Worm (Caenorhabditis elegans): ENCODE results near the gene gipc-1.

The gipc-1 gene

ce11 chrIII:4870478-4870877, at the start of gene gipc-1:
TSS of gene gipc-1 (plus strand) at chrIII:4870778.
- TF ChIP-seq T22C8.4 (GFP tag; IDR thresholded peaks at IDR 0.05): no peak
- TF ChIP-seq klf-2 (GFP tag; conservative IDR thresholded peaks at IDR 0.05): no peak
- no peak for TF ChIP-seq ztf-23 (GFP tag; IDR thresholded peaks at IDR 0.05)
- no peak for TF ChIP-seq flt-1 (GFP tag; IDR thresholded peaks at IDR 0.05)
- no peak for TF ChIP-seq med-1 (GFP tag; optimal IDR thresholded peaks at IDR 0.05; ENCODE audit: insufficient read depth)
- no peak for TF ChIP-seq tab-1 (GFP tag; IDR thresholded peaks at IDR 0.05)

ce11 chrIII:4822140-4822539, 48.4 kb upstream of the gipc-1 start, which contains the start of gene F26A1.8:
TSS of gene F26A1.8 (minus strand) at chrIII:4822240.
- TF ChIP-seq ztf-23 (GFP tag; IDR thresholded peaks at IDR 0.05) (no peak), T22C8.4 (GFP tag; IDR thresholded peaks at IDR 0.05) (no peak), med-1 (GFP tag; optimal IDR thresholded peaks at IDR 0.05; ENCODE audit: insufficient read depth) (no peak), tab-1 (GFP tag; IDR thresholded peaks at IDR 0.05) (no peak), ref-1 (GFP tag; conservative IDR thresholded peaks at IDR 0.05) (no peak), flt-1 (GFP tag; IDR thresholded peaks at IDR 0.05) (no peak), ztf-29 (GFP tag; IDR thresholded peaks at IDR 0.05) (no peak), klf-2 (GFP tag; conservative IDR thresholded peaks at IDR 0.05) (no peak), cog-1 (tag; optimal IDR thresholded peaks at IDR 0.05) (no peak)

DNA sequence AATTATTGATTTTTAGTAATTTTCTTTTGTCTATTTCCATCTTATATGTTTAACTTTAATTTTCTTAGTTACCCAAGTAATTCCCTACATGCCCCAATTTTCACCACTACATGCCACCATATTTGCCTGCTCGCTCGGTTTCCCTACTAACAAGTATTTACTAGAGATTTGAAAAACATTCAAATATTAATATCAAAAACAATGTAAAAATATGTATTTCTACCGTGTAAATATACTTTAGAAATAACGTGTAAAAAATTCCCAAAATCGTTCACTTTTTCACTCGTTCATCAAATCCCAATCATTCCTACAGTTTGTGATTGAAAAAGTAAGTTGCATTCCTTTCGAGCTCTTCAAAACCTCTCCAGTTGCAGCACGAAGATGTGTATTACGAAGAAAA, 44.0 kb upstream of the gipc-1 start, which contains the start of gene F26A1.3:
Gene F26A1.3, plus strand, starts transcription at position 301 of the 400 bp plus-strand sequence.
- no peak for TF ChIP-seq tab-1 (GFP tag; IDR thresholded peaks at IDR 0.05)
- no peak for TF ChIP-seq med-1 (GFP tag; optimal IDR thresholded peaks at IDR 0.05; ENCODE audit: insufficient read depth)
- TF ChIP-seq ref-1 (GFP tag; conservative IDR thresholded peaks at IDR 0.05): no peak
- no peak for TF ChIP-seq ztf-29 (GFP tag; IDR thresholded peaks at IDR 0.05)
- no peak for TF ChIP-seq klf-2 (GFP tag; conservative IDR thresholded peaks at IDR 0.05)
- no peak for TF ChIP-seq cog-1 (tag; optimal IDR thresholded peaks at IDR 0.05)
- TF ChIP-seq T22C8.4 (GFP tag; IDR thresholded peaks at IDR 0.05): no peak
- no peak for TF ChIP-seq ztf-23 (GFP tag; IDR thresholded peaks at IDR 0.05)
- no peak for TF ChIP-seq flt-1 (GFP tag; IDR thresholded peaks at IDR 0.05)

- TF ChIP-seq ztf-23 (GFP tag; IDR thresholded peaks at IDR 0.05) (no peak), ztf-29 (GFP tag; IDR thresholded peaks at IDR 0.05) (no peak)
Observed at ce11 chrIII:4829440-4829839, 41.1 kb upstream of the gipc-1 start, which contains the start of gene F26A1.9. TSS of gene F26A1.9 (minus strand) at chrIII:4829540.

DNA sequence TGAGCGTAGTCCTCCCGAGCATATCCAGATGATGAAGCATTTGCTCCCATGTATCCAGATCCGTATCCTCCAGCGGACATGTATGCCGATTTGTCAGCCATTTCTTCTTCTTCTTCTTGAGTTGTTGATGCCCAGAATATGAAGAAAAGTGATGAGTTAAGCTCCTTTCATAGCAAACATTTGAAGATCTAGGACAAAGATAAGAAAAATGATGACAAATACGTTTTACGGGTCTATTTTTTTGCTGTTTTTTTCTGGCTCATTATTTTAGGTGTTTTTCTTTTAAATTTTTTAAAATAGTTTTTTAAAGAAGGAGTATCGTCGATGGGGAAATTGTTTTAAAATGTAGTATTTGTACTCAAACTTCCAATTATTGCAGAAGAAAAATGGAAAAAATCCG, 40.4 kb upstream of the gipc-1 start, which contains the start of gene nspd-9:
Gene nspd-9, minus strand, starts transcription at position 101 of the 400 bp plus-strand sequence.
- TF ChIP-seq klf-2 (GFP tag; conservative IDR thresholded peaks at IDR 0.05) (no peak), med-1 (GFP tag; optimal IDR thresholded peaks at IDR 0.05; ENCODE audit: insufficient read depth) (no peak), flt-1 (GFP tag; IDR thresholded peaks at IDR 0.05) (no peak), ztf-29 (GFP tag; IDR thresholded peaks at IDR 0.05) (no peak), T22C8.4 (GFP tag; IDR thresholded peaks at IDR 0.05) (no peak), cog-1 (tag; optimal IDR thresholded peaks at IDR 0.05) (no peak), ztf-23 (GFP tag; IDR thresholded peaks at IDR 0.05) (no peak), tab-1 (GFP tag; IDR thresholded peaks at IDR 0.05) (no peak), ref-1 (GFP tag; conservative IDR thresholded peaks at IDR 0.05) (no peak)

ce11 chrIII:4837429-4837828, 33.1 kb upstream of the gipc-1 start, which contains the start of the genes acbp-7 and F26A1.19:
TSS of gene acbp-7 (plus strand) at chrIII:4837729.
TSS of gene F26A1.19 (plus strand) at chrIII:4837731.
- TF ChIP-seq klf-2 (GFP tag; conservative IDR thresholded peaks at IDR 0.05): no peak
- TF ChIP-seq ztf-23 (GFP tag; IDR thresholded peaks at IDR 0.05): no peak
- TF ChIP-seq med-1 (GFP tag; optimal IDR thresholded peaks at IDR 0.05; ENCODE audit: insufficient read depth): no peak
- no peak for TF ChIP-seq flt-1 (GFP tag; IDR thresholded peaks at IDR 0.05)
- no peak for TF ChIP-seq ref-1 (GFP tag; conservative IDR thresholded peaks at IDR 0.05)
- TF ChIP-seq T22C8.4 (GFP tag; IDR thresholded peaks at IDR 0.05): no peak
- TF ChIP-seq tab-1 (GFP tag; IDR thresholded peaks at IDR 0.05): no peak
- TF ChIP-seq cog-1 (tag; optimal IDR thresholded peaks at IDR 0.05): no peak
- TF ChIP-seq ztf-29 (GFP tag; IDR thresholded peaks at IDR 0.05): no peak

ce11 chrIII:4842173-4842572, 28.4 kb upstream of the gipc-1 start, which contains the start of gene clec-156:
TSS of gene clec-156 (minus strand) at chrIII:4842273.
- TF ChIP-seq klf-2 (GFP tag; conservative IDR thresholded peaks at IDR 0.05): no peak
- no peak for TF ChIP-seq tab-1 (GFP tag; IDR thresholded peaks at IDR 0.05)
- TF ChIP-seq ztf-29 (GFP tag; IDR thresholded peaks at IDR 0.05): no peak
- TF ChIP-seq med-1 (GFP tag; optimal IDR thresholded peaks at IDR 0.05; ENCODE audit: insufficient read depth): no peak
- no peak for TF ChIP-seq T22C8.4 (GFP tag; IDR thresholded peaks at IDR 0.05)
- TF ChIP-seq ztf-23 (GFP tag; IDR thresholded peaks at IDR 0.05): no peak
- no peak for TF ChIP-seq cog-1 (tag; optimal IDR thresholded peaks at IDR 0.05)
- TF ChIP-seq ref-1 (GFP tag; conservative IDR thresholded peaks at IDR 0.05): no peak

ce11 chrIII:4844327-4844726, 26.3 kb upstream of the gipc-1 start, which contains the start of the genes clec-157 and fkh-5:
TSS of gene clec-157 (minus strand) at chrIII:4844427.
TSS of gene fkh-5 (plus strand) at chrIII:4844662.
- TF ChIP-seq ztf-29 (GFP tag; IDR thresholded peaks at IDR 0.05) (no peak), med-1 (GFP tag; optimal IDR thresholded peaks at IDR 0.05; ENCODE audit: insufficient read depth) (no peak), ref-1 (GFP tag; conservative IDR thresholded peaks at IDR 0.05) (no peak), ztf-23 (GFP tag; IDR thresholded peaks at IDR 0.05) (no peak), klf-2 (GFP tag; conservative IDR thresholded peaks at IDR 0.05) (no peak), cog-1 (tag; optimal IDR thresholded peaks at IDR 0.05) (no peak), tab-1 (GFP tag; IDR thresholded peaks at IDR 0.05) (no peak), T22C8.4 (GFP tag; IDR thresholded peaks at IDR 0.05) (no peak), flt-1 (GFP tag; IDR thresholded peaks at IDR 0.05) (no peak)

- no peak for TF ChIP-seq flt-1 (GFP tag; IDR thresholded peaks at IDR 0.05)
Observed at ce11 chrIII:4849739-4850138, 20.8 kb upstream of the gipc-1 start, which contains the start of gene nonu-1. TSS of gene nonu-1 (minus strand) at chrIII:4849907.

- no peak for TF ChIP-seq T22C8.4 (GFP tag; IDR thresholded peaks at IDR 0.05)
- no peak for TF ChIP-seq ztf-29 (GFP tag; IDR thresholded peaks at IDR 0.05)
- no peak for TF ChIP-seq klf-2 (GFP tag; conservative IDR thresholded peaks at IDR 0.05)
- TF ChIP-seq ref-1 (GFP tag; conservative IDR thresholded peaks at IDR 0.05): no peak
- no peak for TF ChIP-seq ztf-23 (GFP tag; IDR thresholded peaks at IDR 0.05)
- TF ChIP-seq flt-1 (GFP tag; IDR thresholded peaks at IDR 0.05): no peak
Observed at ce11 chrIII:4850139-4850538, 20.4 kb upstream of the gipc-1 start, which contains the start of gene F26A1.1. TSS of gene F26A1.1 (plus strand) at chrIII:4850507.
